Worm (Caenorhabditis elegans) whole organism, L1 larva: ENCODE data around the gene F58B4.5.
A peak's percentile ranks its signal among the peaks of the same experiment; 100 is the strongest.

Experiments used
- ama-1 ChIP-seq: fragments of 150-350 bp; optimal IDR thresholded peaks from 2 replicates; lab custom pipeline; 2014
- ceh-82 ChIP-seq, 3 experiments: fragments of 150-350 bp in 1 of 3; sonication (generic microtip) in 2 of 3; optimal IDR thresholded peaks; 2 replicates each; lab custom pipeline; 2014 to 2017; ENCODE audit warnings: missing biosample characterization in 3 of 3, missing genetic modification characterization in 3 of 3
- efl-1 ChIP-seq, 4 experiments: fragments of 150-350 bp; optimal IDR thresholded peaks in 3 of 4; peaks in 1 of 4; 1 replicate in 1 of 4; 2 replicates in 3 of 4; lab custom pipeline; 2014; ENCODE audit warnings: missing biosample characterization in 2 of 4, missing genetic modification characterization in 2 of 4, missing genetic modification reagents in 2 of 4
- mdl-1 ChIP-seq, 2 experiments: fragments of 150-350 bp; optimal IDR thresholded peaks; 2 replicates each; lab custom pipeline; 2014 to 2017; ENCODE audit warnings: missing biosample characterization in 2 of 2, missing genetic modification characterization in 2 of 2, inconsistent platforms in 1 of 2
- mef-2 ChIP-seq: fragments of 150-350 bp; optimal IDR thresholded peaks from 2 replicates; lab custom pipeline; 2014; ENCODE audit warnings: missing biosample characterization, missing genetic modification characterization
- nhr-28 ChIP-seq: fragments of 150-350 bp; optimal IDR thresholded peaks from 2 replicates; lab custom pipeline; 2014; ENCODE audit warnings: missing biosample characterization, missing genetic modification characterization
- nhr-76 ChIP-seq: sonication (generic microtip); optimal IDR thresholded peaks from 2 replicates; lab custom pipeline; 2017; ENCODE audit warnings: missing biosample characterization, missing genetic modification characterization
- pag-3 ChIP-seq: sonication (generic microtip); optimal IDR thresholded peaks from 2 replicates; lab custom pipeline; 2017; ENCODE audit warnings: missing genetic modification characterization, mild to moderate bottlenecking, missing compliant biosample characterization, antibody characterized with exemption, borderline replicate concordance; ENCODE audit not compliant: insufficient read depth
- rnt-1 ChIP-seq: sonication (generic microtip); optimal IDR thresholded peaks from 2 replicates; lab custom pipeline; 2016; ENCODE audit warnings: mild to moderate bottlenecking, missing genetic modification characterization, moderate library complexity, missing compliant biosample characterization
- skn-1 ChIP-seq: fragments of 150-350 bp; optimal IDR thresholded peaks from 2 replicates; lab custom pipeline; 2014; ENCODE audit warnings: missing biosample characterization, missing genetic modification characterization
- tbx-2 ChIP-seq: sonication (generic microtip); optimal IDR thresholded peaks from 2 replicates; lab custom pipeline; 2016; ENCODE audit warnings: missing genetic modification characterization, missing compliant biosample characterization
- zag-1 ChIP-seq: fragments of 150-350 bp; optimal IDR thresholded peaks from 2 replicates; lab custom pipeline; 2014; ENCODE audit warnings: missing biosample characterization, missing genetic modification characterization

DNA sequence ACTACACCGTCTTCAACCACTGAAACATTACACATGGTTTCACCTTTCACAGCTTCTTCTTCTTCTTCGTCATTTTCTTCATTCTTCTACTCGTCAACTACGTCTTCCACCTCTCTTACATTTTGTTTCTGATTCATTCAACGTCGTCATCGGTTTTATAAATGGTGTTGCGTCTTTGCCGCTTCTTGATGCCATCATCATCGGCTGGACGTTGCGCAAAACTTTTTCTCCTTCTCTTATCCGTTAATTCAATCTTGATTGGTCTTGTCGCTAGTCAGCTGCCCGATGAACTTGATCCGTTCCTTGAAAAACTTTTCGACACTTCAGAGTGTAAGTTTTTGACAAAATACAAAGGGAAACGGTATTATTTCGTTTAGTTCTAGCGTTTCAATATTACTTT lies 33.9 kb upstream of the F58B4.5 start:
- no peak for TF ChIP-seq tbx-2
- no peak for TF ChIP-seq pag-3 (tag; lab: Kevin White, UChicago)
- no peak for TF ChIP-seq zag-1 (tag; lab: Kevin White, UChicago)
- no peak for TF ChIP-seq nhr-28 (tag; lab: Kevin White, UChicago)
- no peak for TF ChIP-seq ama-1
- no peak for TF ChIP-seq ceh-82 (tag; optimal IDR thresholded peaks at IDR 0.05; lab: Kevin White, UChicago)
- no peak for TF ChIP-seq mdl-1 (tag; optimal IDR thresholded peaks at IDR 0.05; lab: Kevin White, UChicago)
- no peak for TF ChIP-seq efl-1 (optimal IDR thresholded peaks at IDR 0.05; lab: Kevin White, UChicago)
- TF ChIP-seq efl-1 (GFP tag; optimal IDR thresholded peaks at IDR 0.05 in 1 of 2; lab: Kevin White, UChicago), result peak in 1 of 2 experiments; percentile 80
- TF ChIP-seq nhr-76 (tag; lab: Kevin White, UChicago), result no peak
- no peak for TF ChIP-seq skn-1 (tag; lab: Kevin White, UChicago)
- TF ChIP-seq rnt-1 (tag; lab: Kevin White, UChicago), result no peak
- TF ChIP-seq mef-2 (tag; lab: Kevin White, UChicago), result no peak
